Fruit fly (Drosophila melanogaster) whole organism, embryonic: ENCODE data around the gene mRRF2.

Source experiments
- Atf3 ChIP-seq: fragments of 200-800 bp; sonication (Bioruptor generic); optimal IDR thresholded peaks from 3 replicates; lab custom pipeline; 2016; ENCODE audit warnings: missing biosample characterization, missing genetic modification characterization
- Bdp1 ChIP-seq: fragments of 200-800 bp; sonication (Bioruptor generic); optimal IDR thresholded peaks from 3 replicates; lab custom pipeline; 2016; ENCODE audit warnings: missing biosample characterization, missing genetic modification characterization
- Bgb ChIP-seq: fragments of 200-800 bp; sonication (Bioruptor generic); IDR thresholded peaks from 2 replicates; pipeline ENCODE4 v1.3.6; 2022; ENCODE audit warnings: missing biosample characterization, missing genetic modification characterization; ENCODE audit not compliant: partially characterized antibody
- C15 ChIP-seq: fragments of 200-800 bp; sonication (Bioruptor generic); IDR thresholded peaks from 3 replicates; pipeline ENCODE4 v1.3.6; 2022; ENCODE audit warnings: missing biosample characterization, missing genetic modification characterization
- CG10209 ChIP-seq: fragments of 200-800 bp; sonication (Bioruptor generic); optimal IDR thresholded peaks from 3 replicates; lab custom pipeline; 2017; ENCODE audit warnings: missing biosample characterization, mild to moderate bottlenecking, missing genetic modification characterization, missing genetic modification reagents
- CG10274 ChIP-seq: fragments of 200-800 bp; sonication (Bioruptor generic); optimal IDR thresholded peaks from 3 replicates; lab custom pipeline; 2017; ENCODE audit warnings: missing biosample characterization, mild to moderate bottlenecking, missing genetic modification characterization
- CG11093 ChIP-seq: fragments of 200-800 bp; sonication (Bioruptor generic); IDR thresholded peaks from 3 replicates; pipeline ENCODE4 v1.3.6; 2022; ENCODE audit warnings: missing biosample characterization, missing genetic modification characterization
- CG14050 ChIP-seq: fragments of 200-800 bp; sonication (Bioruptor generic); IDR thresholded peaks from 3 replicates; pipeline ENCODE4 v1.3.6; 2022; ENCODE audit warnings: missing biosample characterization, missing genetic modification characterization
- CG14441 ChIP-seq: fragments of 200-800 bp; sonication (Bioruptor generic); IDR thresholded peaks from 2 replicates; pipeline ENCODE4 v1.3.6; 2022; ENCODE audit warnings: missing biosample characterization, missing genetic modification characterization
- CG1602 ChIP-seq: fragments of 200-800 bp; sonication (Bioruptor generic); optimal IDR thresholded peaks from 3 replicates; lab custom pipeline; 2016; ENCODE audit warnings: missing biosample characterization, missing genetic modification characterization
- CG17802 ChIP-seq: fragments of 200-800 bp; sonication (Bioruptor generic); optimal IDR thresholded peaks from 2 replicates; lab custom pipeline; 2018; ENCODE audit warnings: missing biosample characterization, mild to moderate bottlenecking, missing genetic modification characterization, moderate library complexity
- CG2129 ChIP-seq: fragments of 200-800 bp; sonication (Bioruptor generic); IDR thresholded peaks from 2 replicates; pipeline ENCODE4 v1.3.6; 2022; ENCODE audit warnings: missing biosample characterization, missing genetic modification characterization; ENCODE audit not compliant: partially characterized antibody
- CG4328 ChIP-seq: fragments of 200-800 bp; sonication (Bioruptor generic); optimal IDR thresholded peaks from 3 replicates; lab custom pipeline; 2017; ENCODE audit warnings: missing biosample characterization, missing genetic modification reagents, missing genetic modification characterization
- CG6854 ChIP-seq: fragments of 200-800 bp; sonication (Bioruptor generic); optimal IDR thresholded peaks from 3 replicates; lab custom pipeline; 2017; ENCODE audit warnings: missing biosample characterization, mild to moderate bottlenecking, missing genetic modification characterization
- CG7987 ChIP-seq: fragments of 200-800 bp; sonication (Bioruptor generic); optimal IDR thresholded peaks from 2 replicates; lab custom pipeline; 2018; ENCODE audit warnings: missing biosample characterization, mild to moderate bottlenecking, missing genetic modification characterization, moderate library complexity
- CG8765 ChIP-seq: fragments of 200-800 bp; sonication (Bioruptor generic); IDR thresholded peaks from 2 replicates; pipeline ENCODE4 v1.3.6; 2022; ENCODE audit warnings: missing biosample characterization, missing genetic modification characterization
- CG9609 ChIP-seq: fragments of 200-800 bp; sonication (Bioruptor generic); optimal IDR thresholded peaks from 3 replicates; lab custom pipeline; 2016; ENCODE audit warnings: missing biosample characterization, missing genetic modification characterization
- Camta ChIP-seq: fragments of 200-800 bp; sonication (Bioruptor generic); optimal IDR thresholded peaks from 2 replicates; lab custom pipeline; 2016; ENCODE audit warnings: missing biosample characterization, missing genetic modification characterization
- Dref ChIP-seq: fragments of 200-800 bp; sonication (Bioruptor generic); IDR thresholded peaks from 2 replicates; pipeline ENCODE4 v1.3.6; 2022; ENCODE audit warnings: missing biosample characterization, missing genetic modification characterization
- Ets97D ChIP-seq: fragments of 200-800 bp; sonication (Bioruptor generic); optimal IDR thresholded peaks from 3 replicates; lab custom pipeline; 2016; ENCODE audit warnings: missing biosample characterization, missing genetic modification characterization
- Gsc ChIP-seq: fragments of 200-800 bp; sonication (Bioruptor generic); IDR thresholded peaks from 2 replicates; pipeline ENCODE4 v1.3.6; 2022; ENCODE audit warnings: missing biosample characterization, missing genetic modification characterization
- HHEX ChIP-seq: fragments of 200-800 bp; sonication (Bioruptor generic); optimal IDR thresholded peaks from 3 replicates; lab custom pipeline; 2017; ENCODE audit warnings: missing biosample characterization, mild to moderate bottlenecking, missing genetic modification characterization, missing genetic modification reagents
- Hey ChIP-seq: fragments of 200-800 bp; sonication (Bioruptor generic); optimal IDR thresholded peaks from 3 replicates; lab custom pipeline; 2018; ENCODE audit warnings: missing biosample characterization, mild to moderate bottlenecking, missing genetic modification characterization
- HmgZ ChIP-seq: fragments of 200-800 bp; sonication (Bioruptor generic); optimal IDR thresholded peaks from 2 replicates; lab custom pipeline; 2018; ENCODE audit warnings: missing biosample characterization, mild to moderate bottlenecking, missing genetic modification characterization
- Hr39 ChIP-seq: fragments of >200 bp; optimal IDR thresholded peaks from 2 replicates; lab custom pipeline; 2017
- Mad ChIP-seq: fragments of 200-800 bp; sonication (Bioruptor generic); optimal IDR thresholded peaks from 2 replicates; lab custom pipeline; 2016; ENCODE audit warnings: missing biosample characterization, missing genetic modification characterization
- Mrtf ChIP-seq: fragments of 200-800 bp; sonication (Bioruptor generic); IDR thresholded peaks from 3 replicates; pipeline ENCODE4 v1.3.6; 2022; ENCODE audit warnings: missing biosample characterization, missing genetic modification characterization
- Myb ChIP-seq: fragments of 200-800 bp; sonication (Bioruptor generic); optimal IDR thresholded peaks from 2 replicates; lab custom pipeline; 2016; ENCODE audit warnings: missing biosample characterization, missing genetic modification characterization
- Nf-YB ChIP-seq: fragments of 200-800 bp; sonication (Bioruptor generic); optimal IDR thresholded peaks from 3 replicates; lab custom pipeline; 2019; ENCODE audit warnings: missing biosample characterization, mild to moderate bottlenecking, missing genetic modification characterization, moderate library complexity
- Oli ChIP-seq: fragments of 200-800 bp; sonication (Bioruptor generic); optimal IDR thresholded peaks from 2 replicates; lab custom pipeline; 2018; ENCODE audit warnings: missing biosample characterization, mild to moderate bottlenecking, missing genetic modification characterization, moderate library complexity
- Opbp ChIP-seq: fragments of 200-800 bp; sonication (Bioruptor generic); IDR thresholded peaks from 3 replicates; pipeline ENCODE4 v1.3.6; 2022; ENCODE audit warnings: missing biosample characterization, missing genetic modification characterization; ENCODE audit not compliant: partially characterized antibody
- Sin3A ChIP-seq: fragments of >200 bp; optimal IDR thresholded peaks from 2 replicates; lab custom pipeline; 2018
- amos ChIP-seq: fragments of 200-800 bp; sonication (Bioruptor generic); IDR thresholded peaks from 2 replicates; pipeline ENCODE4 v1.3.6; 2022; ENCODE audit warnings: missing biosample characterization, missing genetic modification characterization; ENCODE audit not compliant: partially characterized antibody
- ap ChIP-seq: fragments of 200-800 bp; sonication (Bioruptor generic); IDR thresholded peaks from 2 replicates; pipeline ENCODE4 v1.3.6; 2022; ENCODE audit warnings: missing biosample characterization, missing genetic modification characterization
- btn ChIP-seq: fragments of 200-800 bp; sonication (Bioruptor generic); optimal IDR thresholded peaks from 2 replicates; lab custom pipeline; 2016; ENCODE audit warnings: missing biosample characterization, missing genetic modification characterization
- cato ChIP-seq: fragments of 200-800 bp; sonication (Bioruptor generic); optimal IDR thresholded peaks from 2 replicates; lab custom pipeline; 2016; ENCODE audit warnings: missing biosample characterization, missing genetic modification characterization, borderline replicate concordance
- crol ChIP-seq: fragments of 200-800 bp; sonication (Bioruptor generic); IDR thresholded peaks from 2 replicates; pipeline ENCODE4 v1.3.6; 2022; ENCODE audit warnings: missing biosample characterization, missing genetic modification characterization
- gfzf ChIP-seq: fragments of 200-800 bp; sonication (Bioruptor generic); optimal IDR thresholded peaks from 2 replicates; lab custom pipeline; 2016; ENCODE audit warnings: missing biosample characterization, mild to moderate bottlenecking, missing genetic modification characterization, moderate library complexity
- ham ChIP-seq: fragments of 200-800 bp; sonication (Bioruptor generic); IDR thresholded peaks from 2 replicates; pipeline ENCODE4 v1.3.6; 2022; ENCODE audit warnings: missing biosample characterization, missing genetic modification characterization
- lov ChIP-seq, 2 experiments: fragments of 200-800 bp in 1 of 2; fragments of >200 bp in 1 of 2; sonication (Bioruptor generic) in 1 of 2; IDR thresholded peaks in 1 of 2; optimal IDR thresholded peaks in 1 of 2; 2 replicates in 1 of 2; 3 replicates in 1 of 2; pipeline versions ENCODE4 v1.3.6 to Lab custom; 2017 to 2022; ENCODE audit warnings: missing biosample characterization in 1 of 2, missing genetic modification characterization in 1 of 2
- mam ChIP-seq: fragments of 200-800 bp; sonication (Bioruptor generic); optimal IDR thresholded peaks from 3 replicates; lab custom pipeline; 2016; ENCODE audit warnings: missing biosample characterization, missing genetic modification characterization
- otp ChIP-seq: fragments of 200-800 bp; sonication (Bioruptor generic); IDR thresholded peaks from 3 replicates; pipeline ENCODE4, ENCODE4 v1.3.6; 2022; ENCODE audit warnings: missing biosample characterization, missing genetic modification characterization
- pho ChIP-seq: fragments of 200-800 bp; sonication (Bioruptor generic); optimal IDR thresholded peaks from 2 replicates; lab custom pipeline; 2016; ENCODE audit warnings: missing biosample characterization, missing genetic modification characterization
- pzg ChIP-seq: fragments of 200-800 bp; sonication (Bioruptor generic); optimal IDR thresholded peaks from 3 replicates; lab custom pipeline; 2018; ENCODE audit warnings: missing biosample characterization, mild to moderate bottlenecking, missing genetic modification characterization, moderate library complexity
- sisA ChIP-seq: fragments of 200-800 bp; sonication (Bioruptor generic); IDR thresholded peaks from 2 replicates; pipeline ENCODE4 v1.3.6; 2022; ENCODE audit warnings: missing biosample characterization, missing genetic modification characterization
- slp2 ChIP-seq: fragments of 200-800 bp; sonication (Bioruptor generic); optimal IDR thresholded peaks from 2 replicates; lab custom pipeline; 2016; ENCODE audit warnings: missing biosample characterization, missing genetic modification characterization
- sob ChIP-seq: fragments of 200-800 bp; sonication (Bioruptor generic); IDR thresholded peaks from 2 replicates; pipeline ENCODE4 v1.3.6; 2022; ENCODE audit warnings: missing biosample characterization, missing genetic modification characterization
- ttk ChIP-seq: fragments of 200-800 bp; sonication (Bioruptor generic); IDR thresholded peaks from 2 replicates; pipeline ENCODE4 v2.1.2; 2022; ENCODE audit warnings: missing biosample characterization, missing genetic modification characterization
- twi ChIP-seq: fragments of 200-800 bp; optimal IDR thresholded peaks from 2 replicates; lab custom pipeline; 2019; ENCODE audit warnings: missing biosample characterization, mild to moderate bottlenecking, missing genetic modification characterization, moderate library complexity
- unc-4 ChIP-seq: fragments of 200-800 bp; sonication (Bioruptor generic); IDR thresholded peaks from 2 replicates; pipeline ENCODE4 v1.3.6; 2022; ENCODE audit warnings: missing biosample characterization, missing genetic modification characterization; ENCODE audit not compliant: partially characterized antibody
- vvl ChIP-seq: fragments of 200-800 bp; sonication (Bioruptor generic); IDR thresholded peaks from 2 replicates; pipeline ENCODE4 v1.3.6; 2022; ENCODE audit warnings: missing biosample characterization, missing genetic modification characterization

mRRF2 gene

dm6 chr3R:22624737-22625136, 11.3 kb downstream of the mRRF2 start (continued):
- TF ChIP-seq CG14441 (peak; percentile 82), Camta (GFP tag; lab: Kevin White, UChicago) (peak; percentile 38), CG14050 (GFP tag; lab: Robert Waterston, UW) (peak; percentile 29; the same call in 1 of the 3 replicates), Gsc (GFP tag; lab: Robert Waterston, UW) (no peak), pzg (GFP tag; lab: Kevin White, UChicago) (no peak), Nf-YB (GFP tag; lab: Kevin White, UChicago) (no peak), CG7987 (GFP tag; lab: Kevin White, UChicago) (no peak), Atf3 (GFP tag; lab: Kevin White, UChicago) (peak; percentile 26), slp2 (GFP tag; lab: Kevin White, UChicago) (peak; percentile 40), ttk (GFP tag; lab: Robert Waterston, UW) (peak; percentile 71), gfzf (GFP tag; lab: Kevin White, UChicago) (no peak), pho (GFP tag; lab: Kevin White, UChicago) (peak; percentile 2), CG2129 (GFP tag; lab: Robert Waterston, UW) (no peak), twi (tag; lab: Kevin White, UChicago) (no peak), Ets97D (no peak), ham (no peak), lov (optimal IDR thresholded peaks at IDR 0.05; lab: Kevin White, UChicago) (no peak), lov (GFP tag; IDR thresholded peaks at IDR 0.05; lab: Robert Waterston, UW) (0 out of 3 replicates have a peak, but pooled peaks have one; percentile 74), ap (GFP tag; lab: Robert Waterston, UW) (peak; percentile 73), CG9609 (GFP tag; lab: Kevin White, UChicago) (peak; percentile 7), CG17802 (peak; percentile 29), HHEX (GFP tag; lab: Kevin White, UChicago) (peak; percentile 26), Dref (GFP tag; lab: Robert Waterston, UW) (no peak), Hey (tag; lab: Kevin White, UChicago) (no peak), unc-4 (GFP tag; lab: Robert Waterston, UW) (no peak), C15 (GFP tag; lab: Robert Waterston, UW) (0 out of 3 replicates have a peak, but pooled peaks have one; percentile 36), Mrtf (GFP tag; lab: Robert Waterston, UW) (peak; percentile 61; the same call in 1 of the 3 replicates), Oli (tag; lab: Kevin White, UChicago) (peak; percentile 63), CG10274 (GFP tag; lab: Kevin White, UChicago) (peak; percentile 0), cato (GFP tag; lab: Kevin White, UChicago) (no peak), Hr39 (no peak), HmgZ (tag; lab: Kevin White, UChicago) (peak; percentile 21), btn (GFP tag; lab: Kevin White, UChicago) (peak; percentile 39), CG8765 (GFP tag; lab: Robert Waterston, UW) (no peak), otp (GFP tag; lab: Robert Waterston, UW) (peak; percentile 81; the same call in 2 of the 3 replicates), crol (no peak), amos (GFP tag; lab: Robert Waterston, UW) (no peak), CG1602 (peak; percentile 30), sisA (GFP tag; lab: Robert Waterston, UW) (peak; percentile 77), CG11093 (no peak; the same call in 2 of the 3 replicates), Opbp (GFP tag; lab: Robert Waterston, UW) (no peak), mam (GFP tag; lab: Kevin White, UChicago) (peak; percentile 56), CG4328 (no peak), Sin3A (lab: Kevin White, UChicago) (no peak), sob (GFP tag; lab: Robert Waterston, UW) (peak; percentile 44; the same call in 1 of the 2 replicates), vvl (peak; percentile 85), CG6854 (GFP tag; lab: Kevin White, UChicago) (no peak), Mad (GFP tag; lab: Kevin White, UChicago) (peak; percentile 28), Bdp1 (GFP tag; lab: Kevin White, UChicago) (no peak), CG10209 (GFP tag; lab: Kevin White, UChicago) (peak; percentile 42), Bgb (no peak), Myb (no peak)
